Worm (Caenorhabditis elegans) whole organism, L3 larva: ENCODE measurements around the gene tbc-16.

ENCODE experiments used
- egl-27 ChIP-seq: sonication (generic microtip); optimal IDR thresholded peaks from 4 replicates; lab custom pipeline; 2017; ENCODE audit warnings: missing biosample characterization, missing genetic modification reagents, missing genetic modification characterization
- elt-1 ChIP-seq: fragments of 150-350 bp; optimal IDR thresholded peaks from 2 replicates; lab custom pipeline; 2014; ENCODE audit warnings: missing biosample characterization, missing genetic modification characterization
- fkh-10 ChIP-seq: sonication (generic microtip); optimal IDR thresholded peaks from 2 replicates; lab custom pipeline; 2017; ENCODE audit warnings: missing biosample characterization, missing genetic modification reagents, missing genetic modification characterization
- jun-1 ChIP-seq: fragments of 150-350 bp; optimal IDR thresholded peaks from 2 replicates; lab custom pipeline; 2014; ENCODE audit warnings: missing biosample characterization, missing genetic modification reagents, missing genetic modification characterization
- mml-1 ChIP-seq: fragments of 150-350 bp; sonication (generic microtip); optimal IDR thresholded peaks from 3 replicates; lab custom pipeline; 2014; ENCODE audit warnings: missing biosample characterization, missing genetic modification characterization
- nfya-1 ChIP-seq: sonication (generic microtip); optimal IDR thresholded peaks from 2 replicates; lab custom pipeline; 2017; ENCODE audit warnings: missing genetic modification characterization, mild to moderate bottlenecking, missing compliant biosample characterization, antibody characterized with exemption, moderate library complexity; ENCODE audit not compliant: insufficient read depth
- nhr-237 ChIP-seq: fragments of 150-350 bp; optimal IDR thresholded peaks from 2 replicates; lab custom pipeline; 2014; ENCODE audit warnings: missing biosample characterization, missing genetic modification characterization
- nhr-25 ChIP-seq: sonication (generic microtip); optimal IDR thresholded peaks from 2 replicates; lab custom pipeline; 2017; ENCODE audit warnings: missing biosample characterization, missing genetic modification characterization
- nhr-76 ChIP-seq: fragments of 150-350 bp; sonication (generic microtip); optimal IDR thresholded peaks from 5 replicates; lab custom pipeline; 2014; ENCODE audit warnings: missing biosample characterization, missing genetic modification characterization
- sea-2 ChIP-seq: fragments of 150-350 bp; sonication (generic microtip); optimal IDR thresholded peaks from 4 replicates; lab custom pipeline; 2014; ENCODE audit warnings: missing biosample characterization, missing genetic modification reagents, missing genetic modification characterization
- skn-1 ChIP-seq: fragments of 150-350 bp; optimal IDR thresholded peaks from 2 replicates; lab custom pipeline; 2014; ENCODE audit warnings: missing biosample characterization, missing genetic modification characterization
- unc-62 ChIP-seq: fragments of 150-350 bp; sonication (generic microtip); optimal IDR thresholded peaks from 4 replicates; lab custom pipeline; 2014; ENCODE audit warnings: missing biosample characterization, missing genetic modification reagents, missing genetic modification characterization
- zag-1 ChIP-seq: fragments of 150-350 bp; optimal IDR thresholded peaks from 2 replicates; lab custom pipeline; 2014; ENCODE audit warnings: missing biosample characterization, missing genetic modification characterization
- ztf-11 ChIP-seq: fragments of 150-350 bp; optimal IDR thresholded peaks from 2 replicates; lab custom pipeline; 2014; ENCODE audit warnings: missing biosample characterization, missing genetic modification characterization

- TF ChIP-seq ztf-11 (tag; lab: Kevin White, UChicago) (no peak), elt-1 (tag; lab: Kevin White, UChicago) (no peak), sea-2 (no peak), nhr-25 (tag; lab: Kevin White, UChicago) (no peak), nhr-237 (tag; lab: Kevin White, UChicago) (no peak), mml-1 (no peak), nfya-1 (tag; lab: Kevin White, UChicago) (no peak), jun-1 (tag; lab: Kevin White, UChicago) (no peak), skn-1 (no peak), unc-62 (no peak), egl-27 (no peak), zag-1 (tag; lab: Kevin White, UChicago) (no peak), nhr-76 (tag; lab: Kevin White, UChicago) (no peak), fkh-10 (no peak)
These were observed 46.7 kb upstream of the tbc-16 start for ce11 chrX:5850472-5850871.
